Fruit fly (Drosophila melanogaster) whole organism, embryonic: ENCODE data around the gene ttm50.

Experiments
- Aef1 ChIP-seq: fragments of 200-800 bp; sonication (Bioruptor generic); IDR thresholded peaks from 3 replicates; pipeline ENCODE4 v1.3.6; 2022; ENCODE audit warnings: missing biosample characterization, missing genetic modification characterization
- Atf6 ChIP-seq: fragments of 200-800 bp; sonication (Bioruptor generic); IDR thresholded peaks from 2 replicates; pipeline ENCODE4 v1.3.6; 2022; ENCODE audit warnings: missing biosample characterization, missing genetic modification characterization
- CG10366 ChIP-seq: fragments of 200-800 bp; sonication (Bioruptor generic); IDR thresholded peaks from 2 replicates; pipeline ENCODE4 v1.3.6; 2022; ENCODE audit warnings: missing biosample characterization, missing genetic modification characterization
- CG12155 ChIP-seq: fragments of 200-800 bp; sonication (Bioruptor generic); optimal IDR thresholded peaks from 3 replicates; lab custom pipeline; 2016; ENCODE audit warnings: missing biosample characterization, missing genetic modification characterization
- CG17328 ChIP-seq: fragments of 200-800 bp; sonication (Bioruptor generic); IDR thresholded peaks from 2 replicates; pipeline ENCODE4 v1.3.6; 2022; ENCODE audit warnings: missing biosample characterization, missing genetic modification characterization
- CG17361 ChIP-seq: fragments of 200-800 bp; sonication (Bioruptor generic); IDR thresholded peaks from 3 replicates; pipeline ENCODE4 v1.3.6; 2022; ENCODE audit warnings: missing biosample characterization, missing genetic modification characterization
- CG18619 ChIP-seq: fragments of 200-800 bp; sonication (Bioruptor generic); optimal IDR thresholded peaks from 3 replicates; lab custom pipeline; 2017; ENCODE audit warnings: missing biosample characterization, mild to moderate bottlenecking, missing genetic modification characterization
- CG18764 ChIP-seq: fragments of 200-800 bp; sonication (Bioruptor generic); optimal IDR thresholded peaks from 3 replicates; lab custom pipeline; 2016; ENCODE audit warnings: missing biosample characterization, missing genetic modification characterization
- CG2116 ChIP-seq: fragments of 200-800 bp; sonication (Bioruptor generic); optimal IDR thresholded peaks from 3 replicates; lab custom pipeline; 2018; ENCODE audit warnings: missing biosample characterization, mild to moderate bottlenecking, missing genetic modification characterization
- CG32772 ChIP-seq: fragments of 200-800 bp; sonication (Bioruptor generic); IDR thresholded peaks from 2 replicates; pipeline ENCODE4 v1.3.6; 2022; ENCODE audit warnings: missing biosample characterization, missing genetic modification characterization
- CG33557 ChIP-seq: fragments of 200-800 bp; sonication (Bioruptor generic); optimal IDR thresholded peaks from 2 replicates; lab custom pipeline; 2019; ENCODE audit warnings: missing biosample characterization, mild to moderate bottlenecking, missing genetic modification characterization, moderate library complexity
- CG34376 ChIP-seq: fragments of 200-800 bp; sonication (Bioruptor generic); optimal IDR thresholded peaks from 2 replicates; lab custom pipeline; 2018; ENCODE audit warnings: missing biosample characterization, mild to moderate bottlenecking, missing genetic modification characterization
- CG3847 ChIP-seq: fragments of 200-800 bp; sonication (Bioruptor generic); IDR thresholded peaks from 2 replicates; pipeline ENCODE4 v1.3.6; 2022; ENCODE audit warnings: missing biosample characterization, missing genetic modification characterization
- CG4820 ChIP-seq: fragments of 200-800 bp; sonication (Bioruptor generic); optimal IDR thresholded peaks from 3 replicates; lab custom pipeline; 2016; ENCODE audit warnings: missing biosample characterization, missing genetic modification characterization
- CG6813 ChIP-seq: fragments of 200-800 bp; sonication (Bioruptor generic); optimal IDR thresholded peaks from 2 replicates; lab custom pipeline; 2017; ENCODE audit warnings: missing biosample characterization, missing genetic modification characterization, mild to moderate bottlenecking, moderate library complexity, missing genetic modification reagents
- CG7556 ChIP-seq: fragments of 200-800 bp; sonication (Bioruptor generic); optimal IDR thresholded peaks from 2 replicates; lab custom pipeline; 2017; ENCODE audit warnings: missing biosample characterization, mild to moderate bottlenecking, missing genetic modification characterization
- CG7839 ChIP-seq: fragments of 200-800 bp; sonication (Bioruptor generic); optimal IDR thresholded peaks from 3 replicates; lab custom pipeline; 2018; ENCODE audit warnings: missing biosample characterization, mild to moderate bottlenecking, missing genetic modification characterization, moderate library complexity
- CG8944 ChIP-seq: fragments of 200-800 bp; sonication (Bioruptor generic); optimal IDR thresholded peaks from 3 replicates; lab custom pipeline; 2016; ENCODE audit warnings: missing biosample characterization, missing genetic modification characterization
- CG9609 ChIP-seq: fragments of 200-800 bp; sonication (Bioruptor generic); optimal IDR thresholded peaks from 3 replicates; lab custom pipeline; 2016; ENCODE audit warnings: missing biosample characterization, missing genetic modification characterization
- CG9797 ChIP-seq: fragments of 200-800 bp; sonication (Bioruptor generic); optimal IDR thresholded peaks from 3 replicates; lab custom pipeline; 2018; ENCODE audit warnings: missing biosample characterization, mild to moderate bottlenecking, missing genetic modification characterization
- CoRest ChIP-seq: fragments of 200-800 bp; sonication (Bioruptor generic); optimal IDR thresholded peaks from 3 replicates; lab custom pipeline; 2018; ENCODE audit warnings: missing biosample characterization, mild to moderate bottlenecking, missing genetic modification characterization, moderate library complexity
- H2.0 ChIP-seq: fragments of 200-800 bp; sonication (Bioruptor generic); IDR thresholded peaks from 2 replicates; pipeline ENCODE4 v1.3.6; 2022; ENCODE audit warnings: missing biosample characterization, missing genetic modification characterization
- HLH4C ChIP-seq: fragments of 200-800 bp; sonication (Bioruptor generic); IDR thresholded peaks from 3 replicates; pipeline ENCODE4 v1.3.6; 2022; ENCODE audit warnings: missing biosample characterization, missing genetic modification characterization; ENCODE audit not compliant: partially characterized antibody
- MESR4 ChIP-seq: fragments of 200-800 bp; sonication (Bioruptor generic); optimal IDR thresholded peaks from 2 replicates; lab custom pipeline; 2018; ENCODE audit warnings: missing biosample characterization, mild to moderate bottlenecking, missing genetic modification characterization, moderate library complexity
- Med ChIP-seq: fragments of 200-800 bp; sonication (Bioruptor generic); peaks from one replicate; lab custom pipeline; 2016; ENCODE audit warnings: missing biosample characterization, missing genetic modification characterization, mild to moderate bottlenecking, inconsistent platforms, moderate library complexity
- Side ChIP-seq: fragments of 200-800 bp; sonication (Bioruptor generic); optimal IDR thresholded peaks from 2 replicates; lab custom pipeline; 2016; ENCODE audit warnings: missing biosample characterization, missing genetic modification characterization
- Stat92E ChIP-seq, 3 experiments: fragments of >200 bp in 2 of 3; fragments of 200-800 bp in 1 of 3; sonication (Bioruptor generic) in 1 of 3; optimal IDR thresholded peaks; 2 replicates each; lab custom pipeline; 2017 to 2019; ENCODE audit warnings: missing biosample characterization in 3 of 3, missing genetic modification characterization in 3 of 3, mild to moderate bottlenecking in 1 of 3, moderate library complexity in 1 of 3
- Trl ChIP-seq, 3 experiments: fragments of >200 bp in 2 of 3; fragments of 200-800 bp in 1 of 3; sonication (Bioruptor generic) in 1 of 3; optimal IDR thresholded peaks; 2 replicates in 1 of 3; 3 replicates in 2 of 3; lab custom pipeline; 2016 to 2017; ENCODE audit warnings: missing biosample characterization in 1 of 3, missing genetic modification characterization in 1 of 3
- amos ChIP-seq: fragments of 200-800 bp; sonication (Bioruptor generic); IDR thresholded peaks from 2 replicates; pipeline ENCODE4 v1.3.6; 2022; ENCODE audit warnings: missing biosample characterization, missing genetic modification characterization; ENCODE audit not compliant: partially characterized antibody
- aop ChIP-seq: fragments of 200-800 bp; sonication (Bioruptor generic); IDR thresholded peaks from 2 replicates; pipeline ENCODE4 v1.3.6; 2022; ENCODE audit warnings: missing biosample characterization, missing genetic modification characterization
- bowl ChIP-seq: fragments of 200-800 bp; sonication (Bioruptor generic); IDR thresholded peaks from 2 replicates; pipeline ENCODE4 v1.3.6; 2022; ENCODE audit warnings: missing biosample characterization, missing genetic modification characterization
- chm ChIP-seq: fragments of 200-800 bp; sonication (Bioruptor generic); IDR thresholded peaks from 2 replicates; pipeline ENCODE4 v1.3.6; 2022; ENCODE audit warnings: missing biosample characterization, missing genetic modification characterization
- dm ChIP-seq: fragments of 200-800 bp; sonication (Bioruptor generic); optimal IDR thresholded peaks from 3 replicates; lab custom pipeline; 2016; ENCODE audit warnings: missing biosample characterization, missing genetic modification characterization
- emc ChIP-seq: fragments of 200-800 bp; sonication (Bioruptor generic); optimal IDR thresholded peaks from 2 replicates; lab custom pipeline; 2016; ENCODE audit warnings: missing biosample characterization, missing genetic modification characterization
- grau ChIP-seq: fragments of 200-800 bp; optimal IDR thresholded peaks from 3 replicates; lab custom pipeline; 2019; ENCODE audit warnings: missing biosample characterization, mild to moderate bottlenecking, missing genetic modification characterization, moderate library complexity
- insv ChIP-seq, 2 experiments: fragments of 200-800 bp; sonication (Bioruptor generic); optimal IDR thresholded peaks; 3 replicates each; lab custom pipeline; 2016 to 2018; ENCODE audit warnings: missing biosample characterization in 2 of 2, missing genetic modification characterization in 2 of 2
- jumu ChIP-seq: fragments of 200-800 bp; sonication (Bioruptor generic); optimal IDR thresholded peaks from 3 replicates; lab custom pipeline; 2016; ENCODE audit warnings: missing biosample characterization, missing genetic modification characterization
- ken ChIP-seq: fragments of 200-800 bp; sonication (Bioruptor generic); IDR thresholded peaks from 3 replicates; pipeline ENCODE4 v1.3.6; 2022; ENCODE audit warnings: missing biosample characterization, missing genetic modification characterization
- lbe ChIP-seq: fragments of 200-800 bp; sonication (Bioruptor generic); optimal IDR thresholded peaks from 2 replicates; lab custom pipeline; 2016; ENCODE audit warnings: missing biosample characterization, mild to moderate bottlenecking, missing genetic modification characterization
- nmo ChIP-seq: fragments of 200-800 bp; sonication (Bioruptor generic); optimal IDR thresholded peaks from 2 replicates; lab custom pipeline; 2018; ENCODE audit warnings: missing biosample characterization, mild to moderate bottlenecking, missing genetic modification characterization, moderate library complexity
- peb ChIP-seq: fragments of 200-800 bp; sonication (Bioruptor generic); IDR thresholded peaks from 2 replicates; pipeline ENCODE4 v1.3.6; 2022; ENCODE audit warnings: missing biosample characterization, missing genetic modification characterization
- pho ChIP-seq: fragments of 200-800 bp; sonication (Bioruptor generic); optimal IDR thresholded peaks from 2 replicates; lab custom pipeline; 2016; ENCODE audit warnings: missing biosample characterization, missing genetic modification characterization
- so ChIP-seq: fragments of 200-800 bp; sonication (Bioruptor generic); IDR thresholded peaks from 3 replicates; pipeline ENCODE4 v1.3.6; 2022; ENCODE audit warnings: missing biosample characterization, missing genetic modification characterization
- sob ChIP-seq: fragments of 200-800 bp; sonication (Bioruptor generic); IDR thresholded peaks from 2 replicates; pipeline ENCODE4 v1.3.6; 2022; ENCODE audit warnings: missing biosample characterization, missing genetic modification characterization
- toy ChIP-seq: fragments of 200-800 bp; sonication (Bioruptor generic); IDR thresholded peaks from 2 replicates; pipeline ENCODE4 v1.3.6; 2022; ENCODE audit warnings: missing biosample characterization, missing genetic modification characterization
- trem ChIP-seq: fragments of 200-800 bp; optimal IDR thresholded peaks from 3 replicates; lab custom pipeline; 2019; ENCODE audit warnings: missing biosample characterization, mild to moderate bottlenecking, missing genetic modification characterization, moderate library complexity
- tx ChIP-seq: fragments of 200-800 bp; sonication (Bioruptor generic); optimal IDR thresholded peaks from 2 replicates; lab custom pipeline; 2016; ENCODE audit warnings: missing biosample characterization, missing genetic modification characterization
- wdn ChIP-seq: fragments of 200-800 bp; sonication (Bioruptor generic); IDR thresholded peaks from 2 replicates; pipeline ENCODE4 v1.3.6; 2022; ENCODE audit warnings: missing biosample characterization, missing genetic modification characterization
- yki ChIP-seq: fragments of >200 bp; optimal IDR thresholded peaks from 3 replicates; lab custom pipeline; 2018

The ttm50 gene

dm6 chrX:2713776-2714175 lies 18.2 kb downstream of the ttm50 start, which contains the start of the genes CG2685 and CG2694 (continued):
- TF ChIP-seq emc (GFP tag; lab: Kevin White, UChicago) (no peak), nmo (GFP tag; lab: Kevin White, UChicago) (peak; percentile 10), sob (peak; percentile 46), MESR4 (GFP tag; lab: Kevin White, UChicago) (peak; percentile 41), HLH4C (peak; percentile 79), insv (GFP tag; optimal IDR thresholded peaks at IDR 0.05; lab: Kevin White, UChicago) (no peak), CG2116 (GFP tag; lab: Kevin White, UChicago) (peak; percentile 48), CG18619 (GFP tag; lab: Kevin White, UChicago) (no peak), H2.0 (no peak), so (no peak), trem (peak; percentile 29), Med (GFP tag; lab: Kevin White, UChicago) (peak; percentile 71), CoRest (tag; lab: Kevin White, UChicago) (peak; percentile 18)

dm6 chrX:2708156-2708734 lies 23.7 kb downstream of the ttm50 start, which contains the start of gene CG2681:
CG2681 (plus strand) TSS chrX:2708684.
- no peak for TF ChIP-seq Side (GFP tag; lab: Kevin White, UChicago)
- TF ChIP-seq ken (GFP tag; lab: Robert Waterston, UW), result peak; percentile 66; the same call in 2 of the 3 replicates
- TF ChIP-seq CG3847 (GFP tag; lab: Robert Waterston, UW), result 0 out of 2 replicates have a peak, but pooled peaks have one; percentile 7
- TF ChIP-seq CG32772 (GFP tag; lab: Robert Waterston, UW), result peak; percentile 43
- TF ChIP-seq CG34376 (GFP tag; lab: Kevin White, UChicago), result no peak
- TF ChIP-seq wdn (GFP tag; lab: Robert Waterston, UW), result 0 out of 2 replicates have a peak, but pooled peaks have one; percentile 23
- no peak for TF ChIP-seq CG9797 (GFP tag; lab: Kevin White, UChicago)
- no peak for TF ChIP-seq amos (GFP tag; lab: Robert Waterston, UW)
- no peak for TF ChIP-seq CG33557 (GFP tag; lab: Kevin White, UChicago)
- TF ChIP-seq jumu (GFP tag; lab: Kevin White, UChicago), result no peak
- peak; percentile 14 for TF ChIP-seq CG8944 (GFP tag; lab: Kevin White, UChicago)
- peak; percentile 71 for TF ChIP-seq grau (tag; lab: Kevin White, UChicago)
- TF ChIP-seq CG17361 (GFP tag; lab: Robert Waterston, UW), result 0 out of 3 replicates have a peak, but pooled peaks have one; percentile 28
- no peak for TF ChIP-seq Trl (optimal IDR thresholded peaks at IDR 0.05; lab: Kevin White, UChicago)
- TF ChIP-seq Trl (GFP tag; optimal IDR thresholded peaks at IDR 0.05; lab: Kevin White, UChicago), result peak; percentile 8
- TF ChIP-seq CG12155 (GFP tag; lab: Kevin White, UChicago), result peak; percentile 0
- TF ChIP-seq CG9609 (GFP tag; lab: Kevin White, UChicago), result peak; percentile 22
- no peak for TF ChIP-seq yki (lab: Kevin White, UChicago)
- TF ChIP-seq chm, result peak; percentile 58; the same call in 1 of the 2 replicates
- TF ChIP-seq Med (GFP tag; lab: Kevin White, UChicago), result peak; percentile 89
- TF ChIP-seq Atf6 (GFP tag; lab: Robert Waterston, UW), result peak; percentile 32; the same call in 1 of the 2 replicates
- peak; percentile 54 for TF ChIP-seq CG10366 (GFP tag; lab: Robert Waterston, UW)
- no peak for TF ChIP-seq Stat92E (GFP tag; optimal IDR thresholded peaks at IDR 0.05; lab: Kevin White, UChicago)
- TF ChIP-seq Aef1, result peak; percentile 43; the same call in 1 of the 3 replicates
- peak; percentile 38; the same call in 1 of the 2 replicates for TF ChIP-seq CG17328
- peak; percentile 21 for TF ChIP-seq CG7556 (GFP tag; lab: Kevin White, UChicago)
- no peak for TF ChIP-seq toy (GFP tag; lab: Robert Waterston, UW)
- no peak for TF ChIP-seq dm (GFP tag; lab: Kevin White, UChicago)
- TF ChIP-seq peb (GFP tag; lab: Robert Waterston, UW), result no peak
- TF ChIP-seq CG7839 (tag; lab: Kevin White, UChicago), result peak; percentile 57
- no peak for TF ChIP-seq CG18764 (GFP tag; lab: Kevin White, UChicago)
- TF ChIP-seq tx (GFP tag; lab: Kevin White, UChicago), result no peak
- peak; percentile 3 for TF ChIP-seq pho (GFP tag; lab: Kevin White, UChicago)
- no peak for TF ChIP-seq bowl (GFP tag; lab: Robert Waterston, UW)
- TF ChIP-seq emc (GFP tag; lab: Kevin White, UChicago), result no peak
- TF ChIP-seq aop (GFP tag; lab: Robert Waterston, UW), result no peak
- TF ChIP-seq CG6813 (GFP tag; lab: Kevin White, UChicago), result no peak
- TF ChIP-seq CG4820 (GFP tag; lab: Kevin White, UChicago), result no peak
- TF ChIP-seq lbe (GFP tag; lab: Kevin White, UChicago), result no peak
